Fruit fly (Drosophila melanogaster) whole organism, prepupa: Measurements from ENCODE around the gene CG46059.

Experiments
- Blimp-1 ChIP-seq: fragments of 200-800 bp; sonication (Bioruptor generic); optimal IDR thresholded peaks from 3 replicates; lab custom pipeline; 2017; ENCODE audit warnings: missing biosample characterization, missing genetic modification characterization, mild to moderate bottlenecking, moderate library complexity, missing genetic modification reagents
- CG10631 ChIP-seq: fragments of 200-800 bp; sonication (Bioruptor generic); optimal IDR thresholded peaks from 2 replicates; lab custom pipeline; 2016; ENCODE audit warnings: missing biosample characterization, missing genetic modification characterization
- CG10669 ChIP-seq: fragments of 200-800 bp; sonication (Bioruptor generic); optimal IDR thresholded peaks from 3 replicates; lab custom pipeline; 2018; ENCODE audit warnings: missing biosample characterization, mild to moderate bottlenecking, missing genetic modification characterization, moderate library complexity
- CG11294 ChIP-seq: fragments of 200-800 bp; sonication (Bioruptor generic); IDR thresholded peaks from 2 replicates; pipeline ENCODE4 v1.3.6; 2022; ENCODE audit warnings: missing biosample characterization, missing genetic modification characterization
- CG11762 ChIP-seq: fragments of 200-800 bp; sonication (Bioruptor generic); optimal IDR thresholded peaks from 3 replicates; lab custom pipeline; 2016; ENCODE audit warnings: missing biosample characterization, missing genetic modification characterization; ENCODE audit not compliant: insufficient read depth
- CG15336 ChIP-seq: fragments of 200-800 bp; sonication (Bioruptor generic); IDR thresholded peaks from 2 replicates; pipeline ENCODE4 v1.3.6; 2022; ENCODE audit warnings: missing biosample characterization, missing genetic modification characterization
- CG1621 ChIP-seq: fragments of 200-800 bp; sonication (Bioruptor generic); optimal IDR thresholded peaks from 3 replicates; lab custom pipeline; 2018; ENCODE audit warnings: missing biosample characterization, mild to moderate bottlenecking, missing genetic modification characterization
- CG16779 ChIP-seq: fragments of 200-800 bp; sonication (Bioruptor generic); optimal IDR thresholded peaks from 3 replicates; lab custom pipeline; 2017; ENCODE audit warnings: missing biosample characterization, mild to moderate bottlenecking, missing genetic modification characterization
- CG3032 ChIP-seq: fragments of 200-800 bp; optimal IDR thresholded peaks from 2 replicates; lab custom pipeline; 2019; ENCODE audit warnings: missing biosample characterization, mild to moderate bottlenecking, missing genetic modification characterization, moderate library complexity
- CG31627 ChIP-seq: fragments of 200-800 bp; sonication (Bioruptor generic); optimal IDR thresholded peaks from 3 replicates; lab custom pipeline; 2016; ENCODE audit warnings: missing biosample characterization, missing genetic modification characterization
- CG32006 ChIP-seq: fragments of 200-800 bp; sonication (Bioruptor generic); optimal IDR thresholded peaks from 3 replicates; lab custom pipeline; 2017; ENCODE audit warnings: missing biosample characterization, mild to moderate bottlenecking, missing genetic modification characterization
- CG4318 ChIP-seq: fragments of 200-800 bp; sonication (Bioruptor generic); optimal IDR thresholded peaks from 3 replicates; lab custom pipeline; 2017; ENCODE audit warnings: missing biosample characterization, mild to moderate bottlenecking, missing genetic modification characterization
- CG6276 ChIP-seq: fragments of 200-800 bp; sonication (Bioruptor generic); optimal IDR thresholded peaks from 2 replicates; lab custom pipeline; 2017; ENCODE audit warnings: missing biosample characterization, mild to moderate bottlenecking, missing genetic modification characterization
- CG6792 ChIP-seq: fragments of 200-800 bp; sonication (Bioruptor generic); optimal IDR thresholded peaks from 3 replicates; lab custom pipeline; 2016; ENCODE audit warnings: missing biosample characterization, missing genetic modification characterization
- CG6808 ChIP-seq: fragments of 200-800 bp; sonication (Bioruptor generic); optimal IDR thresholded peaks from 3 replicates; lab custom pipeline; 2017; ENCODE audit warnings: missing biosample characterization, missing genetic modification characterization, mild to moderate bottlenecking, moderate library complexity, missing genetic modification reagents
- CG6854 ChIP-seq: fragments of 200-800 bp; sonication (Bioruptor generic); optimal IDR thresholded peaks from 2 replicates; lab custom pipeline; 2017; ENCODE audit warnings: missing biosample characterization, mild to moderate bottlenecking, missing genetic modification characterization
- CG7368 ChIP-seq: fragments of 200-800 bp; sonication (Bioruptor generic); optimal IDR thresholded peaks from 3 replicates; lab custom pipeline; 2016; ENCODE audit warnings: missing biosample characterization, missing genetic modification characterization
- CG8319 ChIP-seq: fragments of 200-800 bp; sonication (Bioruptor generic); optimal IDR thresholded peaks from 3 replicates; lab custom pipeline; 2016; ENCODE audit warnings: missing biosample characterization, missing genetic modification characterization
- CG8632 ChIP-seq: fragments of 200-800 bp; sonication (Bioruptor generic); optimal IDR thresholded peaks from 3 replicates; lab custom pipeline; 2016; ENCODE audit warnings: missing biosample characterization, missing genetic modification characterization
- CG9139 ChIP-seq: fragments of 200-800 bp; sonication (Bioruptor generic); optimal IDR thresholded peaks from 3 replicates; lab custom pipeline; 2017; ENCODE audit warnings: missing biosample characterization, mild to moderate bottlenecking, missing genetic modification characterization
- Eip75B ChIP-seq: fragments of 200-800 bp; sonication (Bioruptor generic); optimal IDR thresholded peaks from 3 replicates; lab custom pipeline; 2016; ENCODE audit warnings: missing biosample characterization, missing genetic modification characterization
- Eip93F ChIP-seq: fragments of 200-800 bp; sonication (Bioruptor generic); optimal IDR thresholded peaks from 2 replicates; lab custom pipeline; 2016; ENCODE audit warnings: missing biosample characterization, mild to moderate bottlenecking, missing genetic modification characterization
- Ets21C ChIP-seq: fragments of 200-800 bp; sonication (Bioruptor generic); optimal IDR thresholded peaks from 3 replicates; lab custom pipeline; 2016; ENCODE audit warnings: missing biosample characterization, missing genetic modification characterization
- Ets96B ChIP-seq: fragments of 200-800 bp; optimal IDR thresholded peaks from 2 replicates; lab custom pipeline; 2019; ENCODE audit warnings: missing biosample characterization, mild to moderate bottlenecking, missing genetic modification characterization, moderate library complexity
- Gug ChIP-seq: fragments of 200-800 bp; sonication (Bioruptor generic); IDR thresholded peaks from 2 replicates; pipeline ENCODE4 v1.3.6; 2022; ENCODE audit warnings: missing biosample characterization, missing genetic modification characterization
- Hr38 ChIP-seq: sonication (Bioruptor generic); optimal IDR thresholded peaks from 2 replicates; lab custom pipeline; 2016; ENCODE audit warnings: missing biosample characterization, missing genetic modification characterization
- Hr39 ChIP-seq: fragments of 200-800 bp; sonication (Bioruptor generic); optimal IDR thresholded peaks from 2 replicates; lab custom pipeline; 2016; ENCODE audit warnings: missing biosample characterization, missing genetic modification characterization
- Lpt ChIP-seq: fragments of 200-800 bp; sonication (Bioruptor generic); optimal IDR thresholded peaks from 3 replicates; lab custom pipeline; 2016; ENCODE audit warnings: missing biosample characterization, missing genetic modification characterization
- Met ChIP-seq: fragments of 200-800 bp; sonication (Bioruptor generic); optimal IDR thresholded peaks from 3 replicates; lab custom pipeline; 2016; ENCODE audit warnings: missing biosample characterization, missing genetic modification characterization
- OdsH ChIP-seq: fragments of 200-800 bp; sonication (Bioruptor generic); optimal IDR thresholded peaks from 3 replicates; lab custom pipeline; 2016; ENCODE audit warnings: missing biosample characterization, missing genetic modification characterization
- Sox102F ChIP-seq: fragments of 200-800 bp; sonication (Bioruptor generic); optimal IDR thresholded peaks from 2 replicates; lab custom pipeline; 2016; ENCODE audit warnings: missing biosample characterization, mild to moderate bottlenecking, missing genetic modification characterization
- Sox14 ChIP-seq: fragments of 200-800 bp; sonication (Bioruptor generic); optimal IDR thresholded peaks from 3 replicates; lab custom pipeline; 2016; ENCODE audit warnings: missing biosample characterization, missing genetic modification characterization
- Sox15 ChIP-seq: fragments of 200-800 bp; sonication (Bioruptor generic); optimal IDR thresholded peaks from 3 replicates; lab custom pipeline; 2016; ENCODE audit warnings: missing biosample characterization, missing genetic modification characterization
- achi ChIP-seq: fragments of 200-800 bp; sonication (Bioruptor generic); optimal IDR thresholded peaks from 3 replicates; lab custom pipeline; 2016; ENCODE audit warnings: missing biosample characterization, missing genetic modification characterization
- acj6 ChIP-seq: fragments of 200-800 bp; sonication (Bioruptor generic); optimal IDR thresholded peaks from 3 replicates; lab custom pipeline; 2016; ENCODE audit warnings: missing biosample characterization, missing genetic modification characterization
- cyc ChIP-seq: fragments of 200-800 bp; sonication (Bioruptor generic); optimal IDR thresholded peaks from 3 replicates; lab custom pipeline; 2016; ENCODE audit warnings: missing biosample characterization, missing genetic modification characterization
- dac ChIP-seq: fragments of 200-800 bp; sonication (Bioruptor generic); optimal IDR thresholded peaks from 2 replicates; lab custom pipeline; 2017; ENCODE audit warnings: missing biosample characterization, mild to moderate bottlenecking, missing genetic modification characterization
- dsx ChIP-seq: fragments of 200-800 bp; optimal IDR thresholded peaks from 3 replicates; lab custom pipeline; 2019; ENCODE audit warnings: missing biosample characterization, mild to moderate bottlenecking, missing genetic modification characterization, moderate library complexity; ENCODE audit not compliant: poor library complexity, severe bottlenecking
- eg ChIP-seq: fragments of 200-800 bp; sonication (Bioruptor generic); IDR thresholded peaks from 3 replicates; pipeline ENCODE4 v1.3.6; 2022; ENCODE audit warnings: missing biosample characterization, missing genetic modification characterization
- esn ChIP-seq: fragments of 200-800 bp; sonication (Bioruptor generic); optimal IDR thresholded peaks from 2 replicates; lab custom pipeline; 2016; ENCODE audit warnings: missing biosample characterization, mild to moderate bottlenecking, missing genetic modification characterization, moderate library complexity
- fd59A ChIP-seq: fragments of 200-800 bp; sonication (Bioruptor generic); optimal IDR thresholded peaks from 2 replicates; lab custom pipeline; 2017; ENCODE audit warnings: missing biosample characterization, mild to moderate bottlenecking, missing genetic modification characterization, missing genetic modification reagents
- fd85E ChIP-seq: fragments of 200-800 bp; sonication (Bioruptor generic); optimal IDR thresholded peaks from 3 replicates; lab custom pipeline; 2016; ENCODE audit warnings: missing biosample characterization, missing genetic modification characterization
- fkh ChIP-seq: fragments of 200-800 bp; sonication (Bioruptor generic); optimal IDR thresholded peaks from 3 replicates; lab custom pipeline; 2017; ENCODE audit warnings: missing biosample characterization, mild to moderate bottlenecking, missing genetic modification characterization, moderate library complexity
- lz ChIP-seq: fragments of 200-800 bp; sonication (Bioruptor generic); optimal IDR thresholded peaks from 3 replicates; lab custom pipeline; 2016; ENCODE audit warnings: missing biosample characterization, missing genetic modification characterization
- net ChIP-seq: fragments of 200-800 bp; sonication (Bioruptor generic); optimal IDR thresholded peaks from 3 replicates; lab custom pipeline; 2016; ENCODE audit warnings: missing biosample characterization, missing genetic modification characterization
- pdm3 ChIP-seq: fragments of 200-800 bp; sonication (Bioruptor generic); optimal IDR thresholded peaks from 3 replicates; lab custom pipeline; 2016; ENCODE audit warnings: missing biosample characterization, missing genetic modification characterization
- salr ChIP-seq, 2 experiments: fragments of 200-800 bp; sonication (Bioruptor generic); optimal IDR thresholded peaks; 3 replicates each; lab custom pipeline; 2016 to 2018; ENCODE audit warnings: missing biosample characterization in 2 of 2, missing genetic modification characterization in 2 of 2, mild to moderate bottlenecking in 1 of 2
- spab ChIP-seq: fragments of 200-800 bp; sonication (Bioruptor generic); optimal IDR thresholded peaks from 2 replicates; lab custom pipeline; 2017; ENCODE audit warnings: missing biosample characterization, mild to moderate bottlenecking, missing genetic modification characterization, missing genetic modification reagents
- svp ChIP-seq: fragments of 200-800 bp; sonication (Bioruptor generic); peaks from one replicate; lab custom pipeline; 2016; ENCODE audit warnings: missing biosample characterization, missing genetic modification characterization
- vri ChIP-seq: fragments of 200-800 bp; sonication (Bioruptor generic); optimal IDR thresholded peaks from 3 replicates; lab custom pipeline; 2016; ENCODE audit warnings: missing biosample characterization, mild to moderate bottlenecking, missing genetic modification characterization

CG46059 gene

DNA sequence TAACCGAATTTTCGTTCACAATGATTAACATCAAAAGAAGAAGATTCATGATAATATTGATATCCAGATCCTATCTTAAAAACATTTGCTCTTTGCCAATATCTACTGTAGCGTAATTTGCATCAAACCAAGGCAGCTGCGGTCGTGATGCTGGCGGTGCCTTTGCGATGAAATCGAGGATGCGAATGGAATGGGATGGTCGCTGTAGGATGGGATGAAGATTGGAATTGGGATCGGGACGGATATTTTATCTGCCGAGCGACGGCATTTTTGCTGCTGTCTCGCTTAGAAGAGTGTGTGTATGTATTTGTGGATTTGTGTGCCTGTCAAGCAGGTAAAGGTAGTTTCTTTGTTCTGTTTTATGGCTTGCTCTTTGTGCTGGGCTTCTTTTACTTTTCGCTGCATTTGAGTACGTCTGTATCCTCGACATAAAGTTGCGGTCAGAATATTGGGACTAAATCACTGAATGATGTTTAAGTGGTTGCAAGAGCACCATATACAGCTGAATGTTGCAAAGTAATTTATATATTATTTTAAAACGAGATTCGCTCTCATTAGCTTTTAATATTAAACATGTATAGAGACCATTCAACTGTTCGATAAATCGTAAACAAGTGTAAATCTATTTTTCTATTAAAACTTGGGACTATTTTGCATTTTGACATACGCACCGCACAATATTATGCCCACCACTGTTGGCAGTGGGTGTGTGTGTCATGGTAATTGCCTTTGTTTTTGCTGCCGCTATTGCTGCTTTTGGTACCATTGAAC is 21.1 kb downstream of the CG46059 start:
- peak; percentile 88 for TF ChIP-seq svp (GFP tag; lab: Kevin White, UChicago)
- peak; percentile 31 for TF ChIP-seq Ets21C (GFP tag; lab: Kevin White, UChicago)
- TF ChIP-seq Sox102F (GFP tag; lab: Kevin White, UChicago) = peak; percentile 67
- TF ChIP-seq Blimp-1 = no peak
- peak; percentile 54 for TF ChIP-seq CG10631 (GFP tag; lab: Kevin White, UChicago)
- peak; percentile 51; the same call in 1 of the 2 replicates for TF ChIP-seq CG15336 (GFP tag; lab: Robert Waterston, UW)
- TF ChIP-seq Hr39 (GFP tag; lab: Kevin White, UChicago) = peak; percentile 64
- no peak for TF ChIP-seq Hr38 (GFP tag; lab: Kevin White, UChicago)
- TF ChIP-seq CG31627 (GFP tag; lab: Kevin White, UChicago) = peak; percentile 61
- peak; percentile 66 for TF ChIP-seq Sox15 (GFP tag; lab: Kevin White, UChicago)
- TF ChIP-seq Met (GFP tag; lab: Kevin White, UChicago) = peak; percentile 82
- peak; percentile 18 for TF ChIP-seq Ets96B (tag; lab: Kevin White, UChicago)
- peak; percentile 60 for TF ChIP-seq CG3032 (tag; lab: Kevin White, UChicago)
- peak; percentile 45 for TF ChIP-seq CG6276 (GFP tag; lab: Kevin White, UChicago)
- TF ChIP-seq fd85E (GFP tag; lab: Kevin White, UChicago) = no peak
- TF ChIP-seq fd59A (GFP tag; lab: Kevin White, UChicago) = peak; percentile 28
- TF ChIP-seq CG10669 (GFP tag; lab: Kevin White, UChicago) = peak; percentile 46
- TF ChIP-seq CG1621 (tag; lab: Kevin White, UChicago) = no peak
- peak; percentile 81 for TF ChIP-seq esn (GFP tag; lab: Kevin White, UChicago)
- peak; percentile 18 for TF ChIP-seq CG4318 (GFP tag; lab: Kevin White, UChicago)
- TF ChIP-seq achi (GFP tag; lab: Kevin White, UChicago) = peak; percentile 73
- TF ChIP-seq fkh (GFP tag; lab: Kevin White, UChicago) = no peak
- TF ChIP-seq Gug = no peak
- no peak for TF ChIP-seq CG16779 (tag; lab: Kevin White, UChicago)
- TF ChIP-seq spab = no peak
- no peak for TF ChIP-seq CG9139 (GFP tag; lab: Kevin White, UChicago)
- TF ChIP-seq OdsH (GFP tag; lab: Kevin White, UChicago) = peak; percentile 75
- TF ChIP-seq Eip93F = peak; percentile 74
- TF ChIP-seq CG8632 (GFP tag; lab: Kevin White, UChicago) = peak; percentile 56
- peak; percentile 69 for TF ChIP-seq CG8319
- peak; percentile 59 for TF ChIP-seq Eip75B (GFP tag; lab: Kevin White, UChicago)
- peak; percentile 62 for TF ChIP-seq CG32006 (GFP tag; lab: Kevin White, UChicago)
- TF ChIP-seq pdm3 (GFP tag; lab: Kevin White, UChicago) = peak; percentile 62
- TF ChIP-seq CG6792 (GFP tag; lab: Kevin White, UChicago) = peak; percentile 65
- peak; percentile 5 for TF ChIP-seq CG6854
- peak; percentile 34 for TF ChIP-seq Sox14 (GFP tag; lab: Kevin White, UChicago)
- TF ChIP-seq CG7368 (GFP tag; lab: Kevin White, UChicago) = peak; percentile 33
- peak; percentile 4 for TF ChIP-seq dsx (GFP tag; lab: Kevin White, UChicago)
- TF ChIP-seq dac (GFP tag; lab: Kevin White, UChicago) = no peak
- peak; percentile 28; the same call in 1 of the 2 replicates for TF ChIP-seq CG11294 (GFP tag; lab: Robert Waterston, UW)
- peak; percentile 73 for TF ChIP-seq lz
- TF ChIP-seq CG6808 = no peak
- TF ChIP-seq vri (GFP tag; lab: Kevin White, UChicago) = peak; percentile 65
- TF ChIP-seq Lpt = peak; percentile 36
- TF ChIP-seq cyc (GFP tag; lab: Kevin White, UChicago) = peak; percentile 64
- TF ChIP-seq eg (GFP tag; lab: Robert Waterston, UW) = peak; percentile 28; the same call in 1 of the 3 replicates
- TF ChIP-seq acj6 (GFP tag; lab: Kevin White, UChicago) = peak; percentile 75
- TF ChIP-seq CG11762 (GFP tag; lab: Kevin White, UChicago) = peak; percentile 75
- TF ChIP-seq net (GFP tag; lab: Kevin White, UChicago) = no peak
- peak in 1 of 2 experiments; percentile 28 for TF ChIP-seq salr (GFP tag; optimal IDR thresholded peaks at IDR 0.05; lab: Kevin White, UChicago)
